Worm (Caenorhabditis elegans): Measurements from ENCODE around the gene nep-12.

- no peak for TF ChIP-seq lin-11 (tag; optimal IDR thresholded peaks at IDR 0.05)
- no peak for TF ChIP-seq hlh-13 (GFP tag; optimal IDR thresholded peaks at IDR 0.05)
- no peak for TF ChIP-seq nhr-11 (tag; optimal IDR thresholded peaks at IDR 0.05)
- TF ChIP-seq syd-9 (tag; optimal IDR thresholded peaks at IDR 0.05), result no peak
- TF ChIP-seq ama-1 (optimal IDR thresholded peaks at IDR 0.05), result no peak
- no peak for TF ChIP-seq dve-1 (tag; optimal IDR thresholded peaks at IDR 0.05)
- no peak for TF ChIP-seq unc-55 (GFP tag; optimal IDR thresholded peaks at IDR 0.05)
Observed at ce11 chrII:4767612-4768011, 16.7 kb downstream of the nep-12 start.
